Fruit fly (Drosophila melanogaster): ENCODE data around the gene PolZ2.

PolZ2 gene

DNA sequence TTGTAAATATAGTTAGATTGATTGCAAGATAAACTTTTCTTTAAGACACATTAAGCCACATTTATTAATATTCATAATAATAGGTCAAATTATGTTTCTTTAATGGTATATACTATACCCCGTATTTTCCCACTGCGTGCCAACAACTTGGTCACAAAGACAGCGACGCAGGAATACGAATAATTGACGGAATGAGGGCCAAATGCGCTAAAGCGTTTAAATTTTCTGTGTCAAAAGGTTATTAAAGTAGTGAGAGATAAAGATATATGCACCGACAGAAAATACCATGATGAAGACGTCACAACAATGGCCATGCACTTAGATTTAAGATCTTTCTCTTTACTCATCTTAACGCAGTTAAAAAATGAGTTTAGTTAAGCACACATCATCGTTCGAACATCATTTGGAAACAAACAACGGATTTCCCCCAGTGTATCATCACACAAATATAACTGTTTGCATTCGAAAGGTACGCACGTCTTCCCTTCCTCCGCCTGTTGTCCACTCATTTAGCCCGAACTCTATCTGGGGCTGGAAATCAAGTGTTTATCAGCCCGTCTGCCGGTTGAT is 31.8 kb downstream of the PolZ2 start:
- TF ChIP-seq Nf-YA (GFP tag; IDR thresholded peaks at IDR 0.05), result peak; percentile 35; the same call in 1 of the 2 replicates
- peak; percentile 65 for TF ChIP-seq CG4820 (GFP tag; optimal IDR thresholded peaks at IDR 0.05)
- peak; percentile 17 for TF ChIP-seq CG15601 (tag; optimal IDR thresholded peaks at IDR 0.05)
- peak in 1 of 2 experiments; percentile 65 for TF ChIP-seq chif (GFP tag; optimal IDR thresholded peaks at IDR 0.05)
- TF ChIP-seq CG4854 (GFP tag; optimal IDR thresholded peaks at IDR 0.05), result no peak
- no peak for TF ChIP-seq ato (GFP tag; IDR thresholded peaks at IDR 0.05; ENCODE audit: partially characterized antibody)
- TF ChIP-seq CG1603 (tag; optimal IDR thresholded peaks at IDR 0.05), result peak; percentile 71
- TF ChIP-seq CG7745 (tag; optimal IDR thresholded peaks at IDR 0.05), result no peak
- no peak for TF ChIP-seq hth (optimal IDR thresholded peaks at IDR 0.05)
- peak; percentile 54 for TF ChIP-seq grau (tag; optimal IDR thresholded peaks at IDR 0.05)
- TF ChIP-seq CG43689 (GFP tag; IDR thresholded peaks at IDR 0.05), result no peak; the same call in 1 of the 2 replicates
- peak; percentile 71 for TF ChIP-seq Side (GFP tag; optimal IDR thresholded peaks at IDR 0.05)
- TF ChIP-seq CG10431 (GFP tag; optimal IDR thresholded peaks at IDR 0.05), result no peak
- TF ChIP-seq pum (GFP tag; optimal IDR thresholded peaks at IDR 0.05), result peak; percentile 65
- no peak for TF ChIP-seq disco-r (GFP tag; optimal IDR thresholded peaks at IDR 0.05)
- TF ChIP-seq MTF-1 (GFP tag; optimal IDR thresholded peaks at IDR 0.05; ENCODE audit: borderline replicate concordance), result peak; percentile 25
- peak; percentile 37 for TF ChIP-seq jing (GFP tag; optimal IDR thresholded peaks at IDR 0.05)
- no peak for TF ChIP-seq aop (GFP tag; IDR thresholded peaks at IDR 0.05)
- TF ChIP-seq zen2 (GFP tag; IDR thresholded peaks at IDR 0.05; ENCODE audit: partially characterized antibody), result no peak
- TF ChIP-seq NfI (GFP tag; optimal IDR thresholded peaks at IDR 0.05), result peak; percentile 56
- TF ChIP-seq kah (GFP tag; optimal IDR thresholded peaks at IDR 0.05), result no peak
- peak; percentile 35 for TF ChIP-seq CG18476 (GFP tag; optimal IDR thresholded peaks at IDR 0.05)
- no peak for TF ChIP-seq al (GFP tag; IDR thresholded peaks at IDR 0.05)
- peak; percentile 38 for TF ChIP-seq pho (GFP tag; optimal IDR thresholded peaks at IDR 0.05)
- peak; percentile 34 for TF ChIP-seq kni (GFP tag; optimal IDR thresholded peaks at IDR 0.05)
- no peak for TF ChIP-seq CG12744 (GFP tag; optimal IDR thresholded peaks at IDR 0.05)
- peak; percentile 73 for TF ChIP-seq CG12391 (tag; optimal IDR thresholded peaks at IDR 0.05)
- TF ChIP-seq Rx (GFP tag; IDR thresholded peaks at IDR 0.05), result peak; percentile 75
- TF ChIP-seq Lim3 (GFP tag; IDR thresholded peaks at IDR 0.05), result no peak
- peak; percentile 30 for TF ChIP-seq HLH54F (GFP tag; optimal IDR thresholded peaks at IDR 0.05)
- peak; percentile 65 for TF ChIP-seq CG18599 (GFP tag; optimal IDR thresholded peaks at IDR 0.05)
- peak; percentile 85 for TF ChIP-seq ci (GFP tag; IDR thresholded peaks at IDR 0.05)
- peak; percentile 10 for TF ChIP-seq kay (GFP tag; optimal IDR thresholded peaks at IDR 0.05)
- peak; percentile 68 for TF ChIP-seq H2.0 (GFP tag; IDR thresholded peaks at IDR 0.05)
- TF ChIP-seq CG32772 (GFP tag; IDR thresholded peaks at IDR 0.05), result peak; percentile 32; the same call in 1 of the 2 replicates
- peak; percentile 18 for TF ChIP-seq mirr (GFP tag; optimal IDR thresholded peaks at IDR 0.05)
- TF ChIP-seq CG15696 (tag; optimal IDR thresholded peaks at IDR 0.05), result no peak
- no peak; the same call in 1 of the 2 replicates for TF ChIP-seq MBD-R2 (GFP tag; IDR thresholded peaks at IDR 0.05)
- peak; percentile 48 for TF ChIP-seq slp2 (GFP tag; optimal IDR thresholded peaks at IDR 0.05)
- TF ChIP-seq Xrp1 (GFP tag; IDR thresholded peaks at IDR 0.05), result peak; percentile 59
- no peak for TF ChIP-seq pan (optimal IDR thresholded peaks at IDR 0.05)
- peak in 1 of 2 experiments; percentile 68 for TF ChIP-seq pan (GFP tag; optimal IDR thresholded peaks at IDR 0.05 in 1 of 2, IDR thresholded peaks at IDR 0.05 in 1 of 2)
- 0 out of 2 replicates have a peak, but pooled peaks have one; percentile 35 for TF ChIP-seq peb (GFP tag; IDR thresholded peaks at IDR 0.05)
- TF ChIP-seq Sry-β (GFP tag; optimal IDR thresholded peaks at IDR 0.05), result no peak
- TF ChIP-seq phol (tag; optimal IDR thresholded peaks at IDR 0.05), result peak; percentile 71
- TF ChIP-seq sisA (GFP tag; IDR thresholded peaks at IDR 0.05), result peak; percentile 78
- TF ChIP-seq CG16813 (GFP tag; IDR thresholded peaks at IDR 0.05; ENCODE audit: partially characterized antibody), result no peak
- no peak for TF ChIP-seq trh (GFP tag; optimal IDR thresholded peaks at IDR 0.05)
- TF ChIP-seq ac (GFP tag; optimal IDR thresholded peaks at IDR 0.05), result no peak
- TF ChIP-seq CG3847 (GFP tag; IDR thresholded peaks at IDR 0.05), result peak; percentile 48; the same call in 1 of the 2 replicates

All from whole organism, embryonic.